Fruit fly (Drosophila melanogaster): ENCODE measurements around the gene Elp1.
A peak's percentile ranks its signal among the peaks of the same experiment; 100 is the strongest.

Gene Elp1

dm6 chr3R:11649449-11649848, 1.3 kb upstream of the Elp1 start (continued):
- no peak for TF ChIP-seq Doc3 (GFP tag; IDR thresholded peaks at IDR 0.05; ENCODE audit: partially characterized antibody)
- TF ChIP-seq CG10267 (tag; optimal IDR thresholded peaks at IDR 0.05), result peak; percentile 77
- no peak for TF ChIP-seq CG42726 (GFP tag; IDR thresholded peaks at IDR 0.05; ENCODE audit: partially characterized antibody)
- TF ChIP-seq mld (GFP tag; IDR thresholded peaks at IDR 0.05; ENCODE audit: partially characterized antibody), result no peak
- peak; percentile 96 for TF ChIP-seq her (GFP tag; optimal IDR thresholded peaks at IDR 0.05)
- peak; percentile 69 for TF ChIP-seq lbe (GFP tag; optimal IDR thresholded peaks at IDR 0.05)
- TF ChIP-seq MBD-R2 (GFP tag; IDR thresholded peaks at IDR 0.05), result peak; percentile 94
- TF ChIP-seq CG8765 (GFP tag; IDR thresholded peaks at IDR 0.05), result peak; percentile 85
- TF ChIP-seq rib (GFP tag; IDR thresholded peaks at IDR 0.05), result peak; percentile 97
- TF ChIP-seq dpn (GFP tag; optimal IDR thresholded peaks at IDR 0.05), result peak; percentile 98
- TF ChIP-seq pnt (GFP tag; optimal IDR thresholded peaks at IDR 0.05), result peak; percentile 96
- peak; percentile 97 for TF ChIP-seq ab (GFP tag; optimal IDR thresholded peaks at IDR 0.05)
- peak; percentile 97 for TF ChIP-seq tgo (GFP tag; IDR thresholded peaks at IDR 0.05)
- TF ChIP-seq CG3847 (GFP tag; IDR thresholded peaks at IDR 0.05), result peak; percentile 98
- peak; percentile 87 for TF ChIP-seq CG11723 (GFP tag; optimal IDR thresholded peaks at IDR 0.05)
- peak; percentile 97 for TF ChIP-seq CG7839 (tag; optimal IDR thresholded peaks at IDR 0.05)
- TF ChIP-seq CG2202 (tag; optimal IDR thresholded peaks at IDR 0.05), result peak; percentile 41
- TF ChIP-seq dm (GFP tag; optimal IDR thresholded peaks at IDR 0.05), result peak; percentile 90
- TF ChIP-seq CG11093 (GFP tag; IDR thresholded peaks at IDR 0.05), result peak; percentile 95
- peak; percentile 81 for TF ChIP-seq CG7928 (GFP tag; optimal IDR thresholded peaks at IDR 0.05)
- TF ChIP-seq CG8388 (GFP tag; optimal IDR thresholded peaks at IDR 0.05), result peak; percentile 86
- TF ChIP-seq luna (GFP tag; optimal IDR thresholded peaks at IDR 0.05), result peak; percentile 97
- TF ChIP-seq Dip3 (GFP tag; optimal IDR thresholded peaks at IDR 0.05), result peak; percentile 97
- peak; percentile 97 for TF ChIP-seq Mrtf (GFP tag; IDR thresholded peaks at IDR 0.05)
- peak; percentile 94 for TF ChIP-seq HHEX (GFP tag; optimal IDR thresholded peaks at IDR 0.05)
- peak; percentile 99 for TF ChIP-seq CG9932 (GFP tag; IDR thresholded peaks at IDR 0.05)
- peak; percentile 98 for TF ChIP-seq mirr (GFP tag; optimal IDR thresholded peaks at IDR 0.05)
- TF ChIP-seq tx (GFP tag; optimal IDR thresholded peaks at IDR 0.05), result peak; percentile 95
- peak; percentile 96 for TF ChIP-seq CG12155 (GFP tag; optimal IDR thresholded peaks at IDR 0.05)
- peak; percentile 96 for TF ChIP-seq unpg (GFP tag; optimal IDR thresholded peaks at IDR 0.05)
- peak; percentile 46; the same call in 1 of the 2 replicates for TF ChIP-seq Dref (GFP tag; IDR thresholded peaks at IDR 0.05)
- peak; percentile 98 for TF ChIP-seq wdn (GFP tag; IDR thresholded peaks at IDR 0.05)
- peak; percentile 86 for TF ChIP-seq zen (tag; optimal IDR thresholded peaks at IDR 0.05)
- TF ChIP-seq Nf-YA (GFP tag; IDR thresholded peaks at IDR 0.05), result peak; percentile 93
- TF ChIP-seq Xrp1 (GFP tag; IDR thresholded peaks at IDR 0.05), result peak; percentile 95
- TF ChIP-seq scrt (GFP tag; optimal IDR thresholded peaks at IDR 0.05), result peak; percentile 93
- TF ChIP-seq CG10321 (GFP tag; IDR thresholded peaks at IDR 0.05), result peak; percentile 82
- peak; percentile 82 for TF ChIP-seq CG10959 (GFP tag; IDR thresholded peaks at IDR 0.05)
- TF ChIP-seq Hr3 (GFP tag; optimal IDR thresholded peaks at IDR 0.05), result peak; percentile 93
- TF ChIP-seq CG2875 (GFP tag; optimal IDR thresholded peaks at IDR 0.05), result peak; percentile 82
- TF ChIP-seq Ada2b (GFP tag; IDR thresholded peaks at IDR 0.05), result peak; percentile 98
- TF ChIP-seq CG14860 (GFP tag; IDR thresholded peaks at IDR 0.05; ENCODE audit: partially characterized antibody), result no peak
- no peak for TF ChIP-seq CG1832 (GFP tag; optimal IDR thresholded peaks at IDR 0.05)
- TF ChIP-seq sob (GFP tag; IDR thresholded peaks at IDR 0.05), result peak; percentile 98
- no peak for TF ChIP-seq Dll (GFP tag; IDR thresholded peaks at IDR 0.05; ENCODE audit: partially characterized antibody)
- TF ChIP-seq kah (GFP tag; optimal IDR thresholded peaks at IDR 0.05), result peak; percentile 74
- TF ChIP-seq zf30C (GFP tag; optimal IDR thresholded peaks at IDR 0.05), result no peak
- peak; percentile 89 for TF ChIP-seq CG9727 (GFP tag; optimal IDR thresholded peaks at IDR 0.05)
- TF ChIP-seq Side (GFP tag; optimal IDR thresholded peaks at IDR 0.05), result peak; percentile 97
- peak; percentile 97 for TF ChIP-seq fd3F (GFP tag; optimal IDR thresholded peaks at IDR 0.05)
- TF ChIP-seq Xbp1 (GFP tag; optimal IDR thresholded peaks at IDR 0.05), result peak; percentile 98
